Worm (Caenorhabditis elegans) whole organism, L4 larva: ENCODE data around the gene asns-2.

Experiments used
- ama-1 ChIP-seq: fragments of 150-350 bp; optimal IDR thresholded peaks from 2 replicates; lab custom pipeline; 2014; ENCODE audit warnings: inconsistent platforms, mixed read lengths
- ceh-82 ChIP-seq: sonication (generic microtip); optimal IDR thresholded peaks from 2 replicates; lab custom pipeline; 2017; ENCODE audit warnings: missing biosample characterization, missing genetic modification characterization
- hif-1 ChIP-seq, 2 experiments: sonication (generic microtip); optimal IDR thresholded peaks; 2 replicates each; lab custom pipeline; 2016 to 2017; ENCODE audit warnings: missing compliant biosample characterization in 2 of 2, missing genetic modification characterization in 2 of 2, missing genetic modification reagents in 2 of 2, missing genotype in 2 of 2, mild to moderate bottlenecking in 1 of 2
- hlh-11 ChIP-seq: fragments of 200-800 bp; sonication (Bioruptor generic); optimal IDR thresholded peaks from 2 replicates; lab custom pipeline; 2018; ENCODE audit warnings: mild to moderate bottlenecking, missing genetic modification characterization, missing compliant biosample characterization
- lir-3 ChIP-seq: sonication (generic microtip); optimal IDR thresholded peaks from 2 replicates; lab custom pipeline; 2016; ENCODE audit warnings: mild to moderate bottlenecking, missing genetic modification characterization, missing compliant biosample characterization
- mdl-1 ChIP-seq, 2 experiments: fragments of 150-350 bp in 1 of 2; sonication (generic microtip) in 1 of 2; optimal IDR thresholded peaks; 2 replicates each; lab custom pipeline; 2014 to 2017; ENCODE audit warnings: missing biosample characterization in 2 of 2, missing genetic modification characterization in 2 of 2
- mep-1 ChIP-seq: fragments of 150-350 bp; sonication (generic microtip); optimal IDR thresholded peaks from 3 replicates; lab custom pipeline; 2014; ENCODE audit warnings: missing biosample characterization, missing genetic modification characterization
- nhr-10 ChIP-seq: fragments of 150-350 bp; optimal IDR thresholded peaks from 2 replicates; lab custom pipeline; 2014; ENCODE audit warnings: missing biosample characterization, missing genetic modification characterization
- nhr-76 ChIP-seq: fragments of 150-350 bp; optimal IDR thresholded peaks from 2 replicates; lab custom pipeline; 2014; ENCODE audit warnings: missing biosample characterization, missing genetic modification characterization
- pqm-1 ChIP-seq: sonication (generic microtip); optimal IDR thresholded peaks from 2 replicates; lab custom pipeline; 2017; ENCODE audit warnings: missing biosample characterization, missing genetic modification characterization
- snpc-1.2 ChIP-seq: fragments of 200-800 bp; sonication (Bioruptor generic); IDR thresholded peaks from 2 replicates; pipeline ENCODE4 v1.3.6; 2022; ENCODE audit warnings: missing genetic modification reagents, missing genetic modification characterization, missing compliant biosample characterization
- unc-62 ChIP-seq, 3 experiments: fragments of 150-350 bp in 1 of 3; sonication (generic microtip); optimal IDR thresholded peaks in 2 of 3; peaks in 1 of 3; 1 replicate in 1 of 3; 2 replicates in 2 of 3; lab custom pipeline; 2014 to 2017; ENCODE audit warnings: missing biosample characterization in 3 of 3, missing genetic modification characterization in 3 of 3, missing genetic modification reagents in 3 of 3, missing genotype in 1 of 3

DNA sequence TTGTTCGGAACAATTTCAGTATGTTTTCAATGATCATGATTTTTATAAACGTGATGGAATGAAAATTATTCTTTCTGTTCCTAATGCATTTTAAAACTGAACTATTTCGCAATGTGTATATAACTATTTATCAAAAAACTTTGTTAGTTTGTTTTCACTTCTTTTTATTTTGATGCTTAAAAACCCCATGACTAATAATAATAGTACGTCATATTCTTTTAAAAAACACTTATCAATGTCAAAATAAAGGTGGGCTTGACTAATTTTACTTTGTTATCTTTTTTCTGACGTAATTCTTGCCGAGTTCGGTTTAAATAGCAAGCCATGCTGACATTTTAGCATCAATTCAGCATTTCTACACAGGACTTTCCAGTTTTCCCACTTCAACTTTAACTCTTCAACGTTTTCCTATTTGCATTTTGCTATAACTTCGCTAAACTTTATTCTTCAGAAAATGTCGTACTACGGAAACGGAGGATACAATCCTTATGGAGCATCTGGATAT lies 39.5 kb downstream of the asns-2 start, which contains the start of gene F53A9.1:
- TF ChIP-seq pqm-1 (no peak), nhr-10 (no peak), hlh-11 (tag; lab: Kevin White, UChicago) (no peak), hif-1 (tag; optimal IDR thresholded peaks at IDR 0.05; lab: Kevin White, UChicago) (no peak), nhr-76 (tag; lab: Kevin White, UChicago) (no peak), lir-3 (tag; lab: Kevin White, UChicago) (no peak), mep-1 (tag; lab: Kevin White, UChicago) (no peak), unc-62 (GFP tag; optimal IDR thresholded peaks at IDR 0.05 in 1 of 2; lab: Kevin White, UChicago) (peak in 1 of 2 experiments; percentile 75), unc-62 (tag; optimal IDR thresholded peaks at IDR 0.05; lab: Kevin White, UChicago) (no peak), snpc-1.2 (no peak), ceh-82 (no peak), ama-1 (lab: Kevin White, UChicago) (no peak), mdl-1 (tag; optimal IDR thresholded peaks at IDR 0.05; lab: Kevin White, UChicago) (no peak)
